Worm (Caenorhabditis elegans): ENCODE measurements around the gene lgc-29.
A peak's percentile ranks its signal among the peaks of the same experiment; 100 is the strongest.

Gene lgc-29

DNA sequence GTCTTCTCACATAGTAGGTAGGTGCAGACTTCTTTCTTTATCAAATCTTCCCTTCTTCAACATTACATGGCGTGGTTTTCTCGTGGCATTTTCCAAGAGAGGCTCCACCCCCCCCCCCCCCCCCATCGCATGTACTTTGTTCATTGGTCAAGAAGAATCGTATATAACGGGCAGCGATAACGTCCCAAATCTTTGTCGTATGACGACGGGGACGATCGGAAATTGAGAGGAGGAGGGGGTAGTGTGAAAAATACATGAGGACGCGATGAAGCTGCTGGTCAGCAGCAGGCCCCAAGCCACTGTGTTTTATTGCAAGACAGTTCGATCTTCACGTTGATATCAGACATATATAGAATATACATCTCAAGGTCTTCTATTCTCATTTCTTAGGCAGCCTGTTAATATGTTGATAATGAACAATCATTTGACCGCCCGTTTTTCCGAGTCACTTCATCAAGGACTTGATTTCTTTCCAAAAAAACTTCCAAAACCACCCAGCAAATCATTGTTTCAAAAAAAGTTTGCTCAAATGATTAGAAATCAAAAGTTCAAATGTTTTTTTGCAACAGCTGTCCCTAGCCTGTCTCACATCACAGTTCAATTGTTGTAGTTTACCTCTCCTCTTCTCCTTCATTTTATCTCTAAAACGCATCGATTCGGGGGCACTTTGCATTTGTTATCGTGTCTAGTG lies 47.8 kb downstream of the lgc-29 start (continued):
- TF ChIP-seq mxl-3 (GFP tag; optimal IDR thresholded peaks at IDR 0.05): peak; percentile 97
- peak; percentile 90 for TF ChIP-seq hlh-11 (tag; optimal IDR thresholded peaks at IDR 0.05)
- no peak for TF ChIP-seq daf-16 (GFP tag; optimal IDR thresholded peaks at IDR 0.05)
- TF ChIP-seq daf-16 (tag; optimal IDR thresholded peaks at IDR 0.05): peak; percentile 38
- no peak for TF ChIP-seq sdz-12 (GFP tag; optimal IDR thresholded peaks at IDR 0.05)
- peak; percentile 35 for TF ChIP-seq nhr-102 (tag; optimal IDR thresholded peaks at IDR 0.05)
- 0 out of 2 replicates have a peak, but pooled peaks have one; percentile 34 for TF ChIP-seq mdt-29 (GFP tag; IDR thresholded peaks at IDR 0.05)
- TF ChIP-seq lin-1 (GFP tag; IDR thresholded peaks at IDR 0.05): peak; percentile 32; the same call in 1 of the 2 replicates
- no peak for TF ChIP-seq lir-3 (tag; optimal IDR thresholded peaks at IDR 0.05)

DNA sequence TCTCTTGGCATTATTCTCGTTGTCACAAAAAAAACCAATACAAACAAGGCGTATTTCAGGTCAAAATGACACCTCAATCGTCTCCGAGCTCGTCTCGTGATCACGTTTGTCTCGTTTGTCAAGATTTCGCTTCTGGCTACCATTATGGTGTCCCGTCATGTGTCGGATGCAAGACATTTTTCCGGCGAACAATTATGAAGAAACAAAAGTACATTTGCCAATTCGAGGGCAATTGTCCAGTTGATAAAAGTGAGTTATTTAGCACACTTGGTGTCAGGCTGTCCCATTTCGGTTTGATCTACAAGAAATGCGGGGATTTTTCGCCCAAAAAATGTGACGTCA lies 48.3 kb downstream of the lgc-29 start, which contains the start of gene nhr-114:
TSS of gene nhr-114 (plus strand) at position 59 of the 342 bp plus-strand sequence.
- TF ChIP-seq nhr-28 (tag; optimal IDR thresholded peaks at IDR 0.05) (peak; percentile 57), hlh-30 (tag; optimal IDR thresholded peaks at IDR 0.05; ENCODE audit: insufficient read depth) (peak; percentile 33), ceh-32 (tag; optimal IDR thresholded peaks at IDR 0.05; ENCODE audit: poor library complexity) (no peak), mxl-3 (GFP tag; optimal IDR thresholded peaks at IDR 0.05) (no peak), unc-62 (GFP tag; optimal IDR thresholded peaks at IDR 0.05 in 1 of 2) (peak in 1 of 2 experiments; percentile 81), unc-62 (tag; optimal IDR thresholded peaks at IDR 0.05) (no peak), lin-15B (tag; optimal IDR thresholded peaks at IDR 0.05) (no peak), dve-1 (tag; optimal IDR thresholded peaks at IDR 0.05; ENCODE audit: insufficient read depth) (peak; percentile 10), spr-1 (tag; optimal IDR thresholded peaks at IDR 0.05) (no peak), spr-3 (GFP tag; optimal IDR thresholded peaks at IDR 0.05) (no peak), snpc-4 (tag; optimal IDR thresholded peaks at IDR 0.05) (no peak)

DNA sequence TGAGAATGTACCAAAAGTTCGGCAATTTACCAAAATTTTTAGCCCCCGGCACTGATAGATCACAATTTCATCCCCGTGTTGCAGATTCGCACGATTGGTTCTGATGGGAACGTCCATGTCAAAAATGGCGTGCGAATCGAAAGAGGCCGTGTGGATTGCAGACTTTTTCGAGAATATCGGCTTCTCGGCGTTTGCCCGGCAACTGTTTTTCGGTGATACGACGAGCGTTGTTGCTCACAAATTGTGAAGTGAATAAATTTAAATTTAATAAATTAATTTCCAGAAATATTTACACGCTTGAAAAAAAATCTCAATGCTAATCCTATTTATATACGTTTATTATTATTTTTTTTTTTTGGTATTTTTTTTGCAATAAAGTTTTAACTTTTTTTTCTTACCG lies 50.8 kb downstream of the lgc-29 start:
- TF ChIP-seq F26F4.8 (GFP tag; conservative IDR thresholded peaks at IDR 0.05) (no peak), nhr-102 (tag; optimal IDR thresholded peaks at IDR 0.05) (peak; percentile 38)

DNA sequence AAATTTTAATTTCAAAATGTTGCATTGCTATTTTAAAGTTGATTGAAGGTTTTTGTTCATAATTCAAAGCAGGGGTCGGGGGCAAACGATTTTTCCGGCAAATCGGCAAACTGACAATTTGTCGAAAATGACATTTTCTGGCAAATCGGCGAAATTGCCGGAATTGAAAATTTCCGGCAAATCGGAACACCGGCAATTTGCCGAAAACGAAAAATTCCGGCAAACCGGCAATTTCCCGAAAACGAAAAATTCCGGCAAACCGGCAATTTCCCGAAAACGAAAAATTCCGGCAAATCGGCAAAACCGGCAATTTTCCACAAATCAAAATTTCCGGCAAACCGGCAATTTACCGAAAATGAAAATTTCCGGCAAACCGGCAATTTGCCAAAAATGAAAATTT lies 51.4 kb downstream of the lgc-29 start:
- TF ChIP-seq attf-4 (tag; optimal IDR thresholded peaks at IDR 0.05): no peak
- TF ChIP-seq ctbp-1 (GFP tag; IDR thresholded peaks at IDR 0.05): 0 out of 2 replicates have a peak, but pooled peaks have one; percentile 28
- TF ChIP-seq ztf-7 (tag; optimal IDR thresholded peaks at IDR 0.05): no peak
- no peak for TF ChIP-seq lim-7 (GFP tag; IDR thresholded peaks at IDR 0.05)
- no peak for TF ChIP-seq nhr-41 (GFP tag; IDR thresholded peaks at IDR 0.05)
- TF ChIP-seq mdl-1 (tag; optimal IDR thresholded peaks at IDR 0.05): no peak
- no peak for TF ChIP-seq daf-8 (GFP tag; IDR thresholded peaks at IDR 0.05)
- TF ChIP-seq F49E8.2 (tag; optimal IDR thresholded peaks at IDR 0.05; ENCODE audit: borderline replicate concordance): no peak
- no peak for TF ChIP-seq nhr-10 (tag; optimal IDR thresholded peaks at IDR 0.05)
- TF ChIP-seq pqm-1 (tag; optimal IDR thresholded peaks at IDR 0.05): no peak
- no peak for TF ChIP-seq Y48G9A.11 (GFP tag; IDR thresholded peaks at IDR 0.05)
- TF ChIP-seq arid-1 (GFP tag; conservative IDR thresholded peaks at IDR 0.05): no peak; the same call in 1 of the 2 replicates
- no peak for TF ChIP-seq daf-12 (tag; optimal IDR thresholded peaks at IDR 0.05)
- no peak for TF ChIP-seq lin-13 (GFP tag; optimal IDR thresholded peaks at IDR 0.05)
- TF ChIP-seq T20F7.1 (GFP tag; optimal IDR thresholded peaks at IDR 0.05): no peak
- TF ChIP-seq nhr-102 (tag; optimal IDR thresholded peaks at IDR 0.05): no peak
- TF ChIP-seq hlh-11 (tag; optimal IDR thresholded peaks at IDR 0.05): no peak
- no peak for TF ChIP-seq ceh-20 (GFP tag; IDR thresholded peaks at IDR 0.05)
- TF ChIP-seq mxl-2 (GFP tag; conservative IDR thresholded peaks at IDR 0.05): no peak
- peak; percentile 12; the same call in 1 of the 2 replicates for TF ChIP-seq php-3 (GFP tag; IDR thresholded peaks at IDR 0.05)
- no peak for TF ChIP-seq fkh-10 (GFP tag; optimal IDR thresholded peaks at IDR 0.05)
- peak; percentile 32 for TF ChIP-seq nhr-111 (GFP tag; optimal IDR thresholded peaks at IDR 0.05)
- TF ChIP-seq egl-43 (GFP tag; IDR thresholded peaks at IDR 0.05): peak; percentile 47; the same call in 1 of the 2 replicates
- TF ChIP-seq hmg-1.1 (GFP tag; IDR thresholded peaks at IDR 0.05): peak; percentile 31; the same call in 1 of the 2 replicates
- TF ChIP-seq mes-2 (tag; optimal IDR thresholded peaks at IDR 0.05; ENCODE audit: poor library complexity, severe bottlenecking): no peak
- TF ChIP-seq snpc-1.2 (GFP tag; IDR thresholded peaks at IDR 0.05): no peak
- TF ChIP-seq lsy-2 (tag; optimal IDR thresholded peaks at IDR 0.05): no peak

Measured in whole organism, L4 larva.